Worm (Caenorhabditis elegans) whole organism, L2 larva: ENCODE measurements around the gene allo-1.

Experiments
- aly-2 ChIP-seq: fragments of 150-350 bp; optimal IDR thresholded peaks from 2 replicates; lab custom pipeline; 2014; ENCODE audit warnings: missing biosample characterization, missing genetic modification characterization
- ama-1 ChIP-seq: fragments of 150-350 bp; optimal IDR thresholded peaks from 2 replicates; lab custom pipeline; 2018; ENCODE audit warnings: inconsistent platforms
- blmp-1 ChIP-seq: sonication (generic microtip); optimal IDR thresholded peaks from 2 replicates; lab custom pipeline; 2017; ENCODE audit warnings: missing genetic modification characterization, mild to moderate bottlenecking, missing compliant biosample characterization, antibody characterized with exemption, moderate library complexity; ENCODE audit not compliant: insufficient read depth
- dmd-4 ChIP-seq: sonication (generic microtip); optimal IDR thresholded peaks from 2 replicates; lab custom pipeline; 2017; ENCODE audit warnings: missing biosample characterization, missing genetic modification characterization
- egl-27 ChIP-seq: sonication (generic microtip); optimal IDR thresholded peaks from 3 replicates; lab custom pipeline; 2017; ENCODE audit warnings: missing biosample characterization, missing genetic modification reagents, missing genetic modification characterization
- lin-13 ChIP-seq: fragments of 150-350 bp; optimal IDR thresholded peaks from 2 replicates; lab custom pipeline; 2014; ENCODE audit warnings: missing biosample characterization, missing genetic modification reagents, missing genetic modification characterization
- lin-39 ChIP-seq: fragments of 150-350 bp; optimal IDR thresholded peaks from 2 replicates; lab custom pipeline; 2014; ENCODE audit warnings: missing biosample characterization, missing genetic modification reagents, missing genetic modification characterization
- nhr-12 ChIP-seq: fragments of 150-350 bp; optimal IDR thresholded peaks from 2 replicates; lab custom pipeline; 2014; ENCODE audit warnings: missing biosample characterization, missing genetic modification characterization
- nhr-23 ChIP-seq: fragments of 150-350 bp; optimal IDR thresholded peaks from 2 replicates; lab custom pipeline; 2014; ENCODE audit warnings: missing biosample characterization, missing genetic modification reagents, missing genetic modification characterization
- nhr-77 ChIP-seq: fragments of 150-350 bp; optimal IDR thresholded peaks from 2 replicates; lab custom pipeline; 2014; ENCODE audit warnings: missing biosample characterization, missing genetic modification characterization
- skn-1 ChIP-seq: sonication (generic microtip); optimal IDR thresholded peaks from 2 replicates; lab custom pipeline; 2017; ENCODE audit warnings: missing biosample characterization, missing genetic modification characterization
- snpc-4 ChIP-seq: fragments of 150-350 bp; optimal IDR thresholded peaks from 2 replicates; lab custom pipeline; 2014; ENCODE audit warnings: missing biosample characterization, missing genetic modification characterization
- unc-39 ChIP-seq: fragments of 150-350 bp; optimal IDR thresholded peaks from 2 replicates; lab custom pipeline; 2014; ENCODE audit warnings: missing biosample characterization, missing genetic modification characterization

ce11 chrIV:10699000-10699399 lies 2.1 kb upstream of the allo-1 start:
- TF ChIP-seq snpc-4 (tag; lab: Kevin White, UChicago): no peak
- no peak for TF ChIP-seq ama-1 (lab: Kevin White, UChicago)
- TF ChIP-seq nhr-12 (tag; lab: Kevin White, UChicago): no peak
- TF ChIP-seq nhr-23 (tag; lab: Kevin White, UChicago): no peak
- no peak for TF ChIP-seq lin-39 (tag; lab: Kevin White, UChicago)
- no peak for TF ChIP-seq blmp-1 (tag; lab: Kevin White, UChicago)
- TF ChIP-seq egl-27: no peak
- no peak for TF ChIP-seq aly-2 (tag; lab: Kevin White, UChicago)
- no peak for TF ChIP-seq nhr-77 (tag; lab: Kevin White, UChicago)
- no peak for TF ChIP-seq lin-13 (GFP tag; lab: Kevin White, UChicago)
- TF ChIP-seq unc-39 (tag; lab: Kevin White, UChicago): no peak
- no peak for TF ChIP-seq dmd-4 (tag; lab: Kevin White, UChicago)
- TF ChIP-seq skn-1 (tag; lab: Kevin White, UChicago): no peak
